Fruit fly (Drosophila melanogaster) whole organism, adult: Measurements from ENCODE around the gene tty.

ENCODE experiments used
- CG11617 ChIP-seq: fragments of 200-800 bp; sonication (Bioruptor generic); optimal IDR thresholded peaks from 2 replicates; lab custom pipeline; 2017; ENCODE audit warnings: mild to moderate bottlenecking, missing biosample characterization, missing genetic modification reagents, missing genetic modification characterization
- CG12768 ChIP-seq: fragments of 200-800 bp; sonication (Bioruptor generic); optimal IDR thresholded peaks from 2 replicates; lab custom pipeline; 2017; ENCODE audit warnings: missing biosample characterization, missing genetic modification characterization, mild to moderate bottlenecking, moderate library complexity, missing genetic modification reagents
- CG33017 ChIP-seq: fragments of 200-800 bp; sonication (Bioruptor generic); optimal IDR thresholded peaks from 2 replicates; lab custom pipeline; 2018; ENCODE audit warnings: missing biosample characterization, mild to moderate bottlenecking, missing genetic modification characterization, moderate library complexity
- CG5204 ChIP-seq: fragments of 200-800 bp; sonication (Bioruptor generic); optimal IDR thresholded peaks from 2 replicates; lab custom pipeline; 2016; ENCODE audit warnings: missing biosample characterization, missing genetic modification characterization
- CG7045 ChIP-seq: fragments of 200-800 bp; sonication (Bioruptor generic); optimal IDR thresholded peaks from 2 replicates; lab custom pipeline; 2017; ENCODE audit warnings: missing biosample characterization, mild to moderate bottlenecking, missing genetic modification characterization
- Crg-1 ChIP-seq: fragments of 200-800 bp; sonication (Bioruptor generic); optimal IDR thresholded peaks from 2 replicates; lab custom pipeline; 2016; ENCODE audit warnings: missing biosample characterization, missing genetic modification characterization
- Hr96 ChIP-seq: fragments of 200-800 bp; sonication (Bioruptor generic); optimal IDR thresholded peaks from 2 replicates; lab custom pipeline; 2016; ENCODE audit warnings: missing biosample characterization, missing genetic modification characterization
- cic ChIP-seq: fragments of 200-800 bp; sonication (Bioruptor generic); optimal IDR thresholded peaks from 2 replicates; lab custom pipeline; 2017; ENCODE audit warnings: missing biosample characterization, mild to moderate bottlenecking, missing genetic modification characterization, moderate library complexity
- kay ChIP-seq: fragments of 200-800 bp; sonication (Bioruptor generic); peaks from one replicate; lab custom pipeline; 2016; ENCODE audit warnings: missing biosample characterization, missing genetic modification characterization, borderline replicate concordance
- ovo ChIP-seq: fragments of 200-800 bp; sonication (Bioruptor generic); optimal IDR thresholded peaks from 2 replicates; lab custom pipeline; 2016; ENCODE audit warnings: missing biosample characterization, missing genetic modification characterization
- pad ChIP-seq: fragments of 200-800 bp; sonication (Bioruptor generic); optimal IDR thresholded peaks from 3 replicates; lab custom pipeline; 2017; ENCODE audit warnings: missing biosample characterization, missing genetic modification characterization, mild to moderate bottlenecking, moderate library complexity, missing genetic modification reagents
- tj ChIP-seq: fragments of 200-800 bp; sonication (Bioruptor generic); optimal IDR thresholded peaks from 3 replicates; lab custom pipeline; 2017; ENCODE audit warnings: missing biosample characterization, mild to moderate bottlenecking, missing genetic modification characterization, moderate library complexity
- toe ChIP-seq: fragments of 200-800 bp; sonication (Bioruptor generic); optimal IDR thresholded peaks from 2 replicates; lab custom pipeline; 2016; ENCODE audit warnings: missing biosample characterization, missing genetic modification characterization

dm6 chrX:21353541-21353940, 14.1 kb upstream of the tty start:
- no peak for TF ChIP-seq ovo (GFP tag; lab: Kevin White, UChicago)
- no peak for TF ChIP-seq tj
- no peak for TF ChIP-seq kay
- no peak for TF ChIP-seq CG7045
- TF ChIP-seq CG11617: no peak
- TF ChIP-seq cic (GFP tag; lab: Kevin White, UChicago): peak; percentile 69
- TF ChIP-seq CG33017: no peak
- TF ChIP-seq Hr96: no peak
- no peak for TF ChIP-seq CG5204 (GFP tag; lab: Kevin White, UChicago)
- TF ChIP-seq Crg-1 (GFP tag; lab: Kevin White, UChicago): no peak
- no peak for TF ChIP-seq pad (GFP tag; lab: Kevin White, UChicago)
- no peak for TF ChIP-seq toe (GFP tag; lab: Kevin White, UChicago)
- no peak for TF ChIP-seq CG12768 (GFP tag; lab: Kevin White, UChicago)
